Worm (Caenorhabditis elegans): ENCODE measurements around the gene sqv-3.

Gene sqv-3

ce11 chrIII:9804997-9805610 lies 24.9 kb upstream of the sqv-3 start, which contains the start of gene riok-3:
TSS of gene riok-3 (minus strand) at chrIII:9805011.
- TF ChIP-seq ceh-48 (tag; optimal IDR thresholded peaks at IDR 0.05) (peak; percentile 13), unc-86 (tag; optimal IDR thresholded peaks at IDR 0.05) (no peak)

- TF ChIP-seq che-1 (tag; optimal IDR thresholded peaks at IDR 0.05) (no peak), ets-4 (tag; optimal IDR thresholded peaks at IDR 0.05) (no peak), T23F11.4 (GFP tag; optimal IDR thresholded peaks at IDR 0.05) (no peak), rnt-1 (tag; optimal IDR thresholded peaks at IDR 0.05) (no peak), dve-1 (tag; optimal IDR thresholded peaks at IDR 0.05) (no peak), pqm-1 (tag; optimal IDR thresholded peaks at IDR 0.05) (no peak), tbx-2 (tag; optimal IDR thresholded peaks at IDR 0.05) (no peak), pax-1 (tag; optimal IDR thresholded peaks at IDR 0.05) (no peak), unc-55 (GFP tag; optimal IDR thresholded peaks at IDR 0.05) (no peak), dmd-4 (tag; optimal IDR thresholded peaks at IDR 0.05; ENCODE audit: borderline replicate concordance) (no peak), ceh-2 (tag; optimal IDR thresholded peaks at IDR 0.05) (no peak), pag-3 (tag; optimal IDR thresholded peaks at IDR 0.05; ENCODE audit: borderline replicate concordance) (no peak), hlh-15 (tag; optimal IDR thresholded peaks at IDR 0.05) (no peak), hlh-30 (tag; optimal IDR thresholded peaks at IDR 0.05; ENCODE audit: insufficient read depth) (no peak)
These were observed 21.9 kb upstream of the sqv-3 start for ce11 chrIII:9802045-9802444.

- TF ChIP-seq F13H6.1 (tag; optimal IDR thresholded peaks at IDR 0.05) (no peak), ztf-16 (tag; optimal IDR thresholded peaks at IDR 0.05) (no peak), lim-6 (tag; optimal IDR thresholded peaks at IDR 0.05) (no peak), pat-9 (tag; optimal IDR thresholded peaks at IDR 0.05) (no peak), npax-4 (tag; optimal IDR thresholded peaks at IDR 0.05) (no peak), lin-11 (tag; optimal IDR thresholded peaks at IDR 0.05) (no peak)
These were observed 18.5 kb upstream of the sqv-3 start, which contains the start of gene ZK632.2 for ce11 chrIII:9798478-9799157. TSS of gene ZK632.2 (plus strand) at chrIII:9799107.

ce11 chrIII:9796448-9796847 lies 16.3 kb upstream of the sqv-3 start, which contains the start of gene srxa-10:
TSS of gene srxa-10 (minus strand) at chrIII:9796548.
- TF ChIP-seq pax-1 (tag; optimal IDR thresholded peaks at IDR 0.05): no peak
- TF ChIP-seq mec-3 (tag; optimal IDR thresholded peaks at IDR 0.05; ENCODE audit: borderline replicate concordance): no peak
- TF ChIP-seq ttx-3 (tag; optimal IDR thresholded peaks at IDR 0.05): no peak
- no peak for TF ChIP-seq lin-11 (tag; optimal IDR thresholded peaks at IDR 0.05)
- TF ChIP-seq unc-86 (tag; optimal IDR thresholded peaks at IDR 0.05): no peak
- TF ChIP-seq ceh-18 (tag; optimal IDR thresholded peaks at IDR 0.05): no peak
- no peak for TF ChIP-seq pqm-1 (tag; optimal IDR thresholded peaks at IDR 0.05)
- TF ChIP-seq ceh-48 (tag; optimal IDR thresholded peaks at IDR 0.05): no peak
- TF ChIP-seq hlh-15 (tag; optimal IDR thresholded peaks at IDR 0.05): no peak
- TF ChIP-seq ceh-31 (tag; optimal IDR thresholded peaks at IDR 0.05): no peak
- no peak for TF ChIP-seq ceh-9 (tag; optimal IDR thresholded peaks at IDR 0.05)
- no peak for TF ChIP-seq nfya-1 (tag; optimal IDR thresholded peaks at IDR 0.05)

- TF ChIP-seq hlh-13 (GFP tag; optimal IDR thresholded peaks at IDR 0.05): no peak
- no peak for TF ChIP-seq Y22D7AL.16 (tag; optimal IDR thresholded peaks at IDR 0.05)
- TF ChIP-seq tbx-7 (tag; optimal IDR thresholded peaks at IDR 0.05): no peak
- TF ChIP-seq pag-3 (tag; optimal IDR thresholded peaks at IDR 0.05; ENCODE audit: borderline replicate concordance): no peak
- no peak for TF ChIP-seq ceh-14 (tag; optimal IDR thresholded peaks at IDR 0.05)
- TF ChIP-seq npax-4 (tag; optimal IDR thresholded peaks at IDR 0.05): no peak
- TF ChIP-seq madf-2 (tag; optimal IDR thresholded peaks at IDR 0.05): no peak
- TF ChIP-seq lin-11 (tag; optimal IDR thresholded peaks at IDR 0.05): no peak
- no peak for TF ChIP-seq nfya-1 (tag; optimal IDR thresholded peaks at IDR 0.05)
- TF ChIP-seq K02D7.2 (tag; optimal IDR thresholded peaks at IDR 0.05): no peak
- no peak for TF ChIP-seq hlh-15 (tag; optimal IDR thresholded peaks at IDR 0.05)
- no peak for TF ChIP-seq ceh-2 (tag; optimal IDR thresholded peaks at IDR 0.05)
- TF ChIP-seq ceh-48 (tag; optimal IDR thresholded peaks at IDR 0.05): no peak
- no peak for TF ChIP-seq sdc-2 (tag; optimal IDR thresholded peaks at IDR 0.05)
- TF ChIP-seq ama-1 (optimal IDR thresholded peaks at IDR 0.05): no peak
- TF ChIP-seq pha-2 (tag; optimal IDR thresholded peaks at IDR 0.05): no peak
- no peak for TF ChIP-seq ets-4 (tag; optimal IDR thresholded peaks at IDR 0.05)
- no peak for TF ChIP-seq fkh-6 (tag; optimal IDR thresholded peaks at IDR 0.05)
These were observed 13.7 kb upstream of the sqv-3 start, which contains the start of the genes R10E11.9 and mcm-6 for ce11 chrIII:9793592-9794417. TSS of gene R10E11.9 (minus strand) at chrIII:9793642. TSS of gene mcm-6 (plus strand) at chrIII:9794367.
